Worm (Caenorhabditis elegans) whole organism, mixed stage, embryonic: ENCODE measurements around the gene T08D10.4.

Experiments used
- elt-1 ChIP-seq: sonication (generic microtip); optimal IDR thresholded peaks from 2 replicates; lab custom pipeline; 2017; ENCODE audit warnings: missing genetic modification characterization, mild to moderate bottlenecking, missing compliant biosample characterization, antibody characterized with exemption, moderate library complexity, borderline replicate concordance; ENCODE audit not compliant: insufficient read depth
- flh-1 ChIP-seq: fragments of 200-800 bp; sonication (Bioruptor generic); optimal IDR thresholded peaks from 2 replicates; lab custom pipeline; 2018; ENCODE audit warnings: mild to moderate bottlenecking, missing genetic modification characterization, moderate library complexity, missing compliant biosample characterization
- lin-13 ChIP-seq: fragments of 150-350 bp; optimal IDR thresholded peaks from 2 replicates; lab custom pipeline; 2014; ENCODE audit warnings: missing biosample characterization, missing genetic modification characterization
- nhr-12 ChIP-seq: fragments of 150-350 bp; optimal IDR thresholded peaks from 2 replicates; lab custom pipeline; 2014; ENCODE audit warnings: missing biosample characterization, missing genetic modification characterization
- nhr-76 ChIP-seq: sonication (generic microtip); optimal IDR thresholded peaks from 2 replicates; lab custom pipeline; 2017; ENCODE audit warnings: missing biosample characterization, missing genetic modification characterization
- snpc-4 ChIP-seq: fragments of 150-350 bp; optimal IDR thresholded peaks from 2 replicates; lab custom pipeline; 2014; ENCODE audit warnings: missing biosample characterization, missing genetic modification characterization
- ztf-11 ChIP-seq: fragments of 150-350 bp; optimal IDR thresholded peaks from 2 replicates; lab custom pipeline; 2014; ENCODE audit warnings: missing biosample characterization, missing genetic modification characterization

- TF ChIP-seq ztf-11 (tag; lab: Kevin White, UChicago) = no peak
- no peak for TF ChIP-seq flh-1 (GFP tag; lab: Kevin White, UChicago)
- TF ChIP-seq snpc-4 (tag; lab: Kevin White, UChicago) = no peak
- TF ChIP-seq nhr-12 (tag; lab: Kevin White, UChicago) = no peak
- no peak for TF ChIP-seq lin-13 (tag; lab: Kevin White, UChicago)
- TF ChIP-seq elt-1 (tag; lab: Kevin White, UChicago) = no peak
- TF ChIP-seq nhr-76 = no peak
Observed at ce11 chrX:11927585-11927984, 25.5 kb downstream of the T08D10.4 start, which contains the start of gene F55G7.4.
